Fruit fly (Drosophila melanogaster) whole organism, embryonic: ENCODE data around the gene mRpL3.

Source experiments
- Atf-2 ChIP-seq: fragments of 200-800 bp; sonication (Bioruptor generic); optimal IDR thresholded peaks from 2 replicates; lab custom pipeline; 2016; ENCODE audit warnings: missing biosample characterization, missing genetic modification characterization
- B-H2 ChIP-seq: fragments of 200-800 bp; sonication (Bioruptor generic); optimal IDR thresholded peaks from 2 replicates; lab custom pipeline; 2018; ENCODE audit warnings: missing biosample characterization, mild to moderate bottlenecking, missing genetic modification characterization
- CG10267 ChIP-seq: fragments of 200-800 bp; sonication (Bioruptor generic); optimal IDR thresholded peaks from 2 replicates; lab custom pipeline; 2018; ENCODE audit warnings: missing biosample characterization, mild to moderate bottlenecking, missing genetic modification characterization, moderate library complexity
- CG10274 ChIP-seq: fragments of 200-800 bp; sonication (Bioruptor generic); optimal IDR thresholded peaks from 3 replicates; lab custom pipeline; 2017; ENCODE audit warnings: missing biosample characterization, mild to moderate bottlenecking, missing genetic modification characterization
- CG10543 ChIP-seq: fragments of 200-800 bp; sonication (Bioruptor generic); optimal IDR thresholded peaks from 3 replicates; lab custom pipeline; 2017; ENCODE audit warnings: missing biosample characterization, mild to moderate bottlenecking, missing genetic modification characterization, moderate library complexity
- CG11695 ChIP-seq: fragments of 200-800 bp; sonication (Bioruptor generic); IDR thresholded peaks from 3 replicates; pipeline ENCODE4 v1.3.6; 2022; ENCODE audit warnings: missing biosample characterization, missing genetic modification characterization
- CG12299 ChIP-seq: fragments of 200-800 bp; sonication (Bioruptor generic); optimal IDR thresholded peaks from 2 replicates; lab custom pipeline; 2018; ENCODE audit warnings: missing biosample characterization, mild to moderate bottlenecking, missing genetic modification characterization
- CG1233 ChIP-seq: fragments of 200-800 bp; sonication (Bioruptor generic); optimal IDR thresholded peaks from 4 replicates; lab custom pipeline; 2018; ENCODE audit warnings: missing biosample characterization, mild to moderate bottlenecking, missing genetic modification characterization
- CG12659 ChIP-seq: fragments of 200-800 bp; sonication (Bioruptor generic); optimal IDR thresholded peaks from 3 replicates; lab custom pipeline; 2017; ENCODE audit warnings: mild to moderate bottlenecking, missing biosample characterization, missing genetic modification reagents, missing genetic modification characterization
- CG12769 ChIP-seq: fragments of 200-800 bp; sonication (Bioruptor generic); optimal IDR thresholded peaks from 2 replicates; lab custom pipeline; 2019; ENCODE audit warnings: missing biosample characterization, mild to moderate bottlenecking, missing genetic modification characterization, moderate library complexity
- CG12942 ChIP-seq: fragments of 200-800 bp; sonication (Bioruptor generic); optimal IDR thresholded peaks from 3 replicates; lab custom pipeline; 2016; ENCODE audit warnings: missing biosample characterization, missing genetic modification characterization
- CG14014 ChIP-seq: fragments of 200-800 bp; sonication (Bioruptor generic); IDR thresholded peaks from 2 replicates; pipeline ENCODE4 v1.3.6; 2022; ENCODE audit warnings: missing biosample characterization, missing genetic modification characterization
- CG14667 ChIP-seq: fragments of 200-800 bp; sonication (Bioruptor generic); IDR thresholded peaks from 2 replicates; pipeline ENCODE4 v1.3.6; 2022; ENCODE audit warnings: missing biosample characterization, missing genetic modification characterization
- CG17186 ChIP-seq: fragments of 200-800 bp; sonication (Bioruptor generic); optimal IDR thresholded peaks from 3 replicates; lab custom pipeline; 2017; ENCODE audit warnings: missing biosample characterization, missing genetic modification reagents, missing genetic modification characterization
- CG32767 ChIP-seq: fragments of 200-800 bp; sonication (Bioruptor generic); IDR thresholded peaks from 2 replicates; pipeline ENCODE4 v1.3.6; 2022; ENCODE audit warnings: missing biosample characterization, missing genetic modification characterization
- CG34376 ChIP-seq: fragments of 200-800 bp; sonication (Bioruptor generic); optimal IDR thresholded peaks from 2 replicates; lab custom pipeline; 2018; ENCODE audit warnings: missing biosample characterization, mild to moderate bottlenecking, missing genetic modification characterization
- CG3995 ChIP-seq: fragments of 200-800 bp; sonication (Bioruptor generic); optimal IDR thresholded peaks from 3 replicates; lab custom pipeline; 2016; ENCODE audit warnings: missing biosample characterization, missing genetic modification characterization
- CG4328 ChIP-seq: fragments of 200-800 bp; sonication (Bioruptor generic); optimal IDR thresholded peaks from 3 replicates; lab custom pipeline; 2017; ENCODE audit warnings: missing biosample characterization, missing genetic modification reagents, missing genetic modification characterization
- CG43689 ChIP-seq: fragments of 200-800 bp; sonication (Bioruptor generic); IDR thresholded peaks from 2 replicates; pipeline ENCODE4 v1.3.6; 2022; ENCODE audit warnings: missing biosample characterization, missing genetic modification characterization
- CG4617 ChIP-seq: fragments of 200-800 bp; sonication (Bioruptor generic); optimal IDR thresholded peaks from 3 replicates; lab custom pipeline; 2016; ENCODE audit warnings: missing biosample characterization, missing genetic modification characterization, borderline replicate concordance
- CG4730 ChIP-seq: fragments of 200-800 bp; sonication (Bioruptor generic); IDR thresholded peaks from 2 replicates; pipeline ENCODE4 v1.3.6; 2022; ENCODE audit warnings: missing biosample characterization, missing genetic modification characterization
- CG6813 ChIP-seq: fragments of 200-800 bp; sonication (Bioruptor generic); optimal IDR thresholded peaks from 2 replicates; lab custom pipeline; 2017; ENCODE audit warnings: missing biosample characterization, missing genetic modification characterization, mild to moderate bottlenecking, moderate library complexity, missing genetic modification reagents
- CG7987 ChIP-seq: fragments of 200-800 bp; sonication (Bioruptor generic); optimal IDR thresholded peaks from 2 replicates; lab custom pipeline; 2018; ENCODE audit warnings: missing biosample characterization, mild to moderate bottlenecking, missing genetic modification characterization, moderate library complexity
- D ChIP-seq, 2 experiments: fragments of 200-800 bp in 1 of 2; fragments of >200 bp in 1 of 2; sonication (Bioruptor generic) in 1 of 2; optimal IDR thresholded peaks; 2 replicates in 1 of 2; 3 replicates in 1 of 2; lab custom pipeline; 2017; ENCODE audit warnings: mild to moderate bottlenecking in 1 of 2, missing biosample characterization in 1 of 2, missing genetic modification characterization in 1 of 2, missing genetic modification reagents in 1 of 2
- Doc2 ChIP-seq: fragments of 200-800 bp; sonication (Bioruptor generic); IDR thresholded peaks from 2 replicates; pipeline ENCODE4 v1.3.6; 2022; ENCODE audit warnings: missing biosample characterization, missing genetic modification characterization
- Doc3 ChIP-seq: fragments of 200-800 bp; sonication (Bioruptor generic); IDR thresholded peaks from 3 replicates; pipeline ENCODE4 v1.3.6; 2022; ENCODE audit warnings: missing biosample characterization, missing genetic modification characterization; ENCODE audit not compliant: partially characterized antibody
- Dp ChIP-seq: fragments of 200-800 bp; sonication (Bioruptor generic); optimal IDR thresholded peaks from 2 replicates; lab custom pipeline; 2018; ENCODE audit warnings: missing biosample characterization, mild to moderate bottlenecking, missing genetic modification characterization, moderate library complexity
- Drgx ChIP-seq: fragments of 200-800 bp; sonication (Bioruptor generic); IDR thresholded peaks from 2 replicates; pipeline ENCODE4 v1.3.6; 2022; ENCODE audit warnings: missing biosample characterization, missing genetic modification characterization
- ERR ChIP-seq: fragments of 200-800 bp; sonication (Bioruptor generic); optimal IDR thresholded peaks from 2 replicates; lab custom pipeline; 2016; ENCODE audit warnings: missing biosample characterization, missing genetic modification characterization
- Fer3 ChIP-seq: fragments of 200-800 bp; sonication (Bioruptor generic); optimal IDR thresholded peaks from 2 replicates; lab custom pipeline; 2018; ENCODE audit warnings: missing biosample characterization, mild to moderate bottlenecking, missing genetic modification characterization, moderate library complexity
- HHEX ChIP-seq: fragments of 200-800 bp; sonication (Bioruptor generic); optimal IDR thresholded peaks from 3 replicates; lab custom pipeline; 2017; ENCODE audit warnings: missing biosample characterization, mild to moderate bottlenecking, missing genetic modification characterization, missing genetic modification reagents
- HLH54F ChIP-seq: fragments of 200-800 bp; sonication (Bioruptor generic); optimal IDR thresholded peaks from 3 replicates; lab custom pipeline; 2016; ENCODE audit warnings: missing biosample characterization, missing genetic modification characterization
- Hey ChIP-seq: fragments of 200-800 bp; sonication (Bioruptor generic); optimal IDR thresholded peaks from 3 replicates; lab custom pipeline; 2018; ENCODE audit warnings: missing biosample characterization, mild to moderate bottlenecking, missing genetic modification characterization
- Mad ChIP-seq: fragments of 200-800 bp; sonication (Bioruptor generic); optimal IDR thresholded peaks from 2 replicates; lab custom pipeline; 2016; ENCODE audit warnings: missing biosample characterization, missing genetic modification characterization
- Rx ChIP-seq: fragments of 200-800 bp; sonication (Bioruptor generic); IDR thresholded peaks from 2 replicates; pipeline ENCODE4 v1.3.6; 2022; ENCODE audit warnings: missing biosample characterization, missing genetic modification characterization
- ac ChIP-seq: fragments of 200-800 bp; sonication (Bioruptor generic); optimal IDR thresholded peaks from 3 replicates; lab custom pipeline; 2017; ENCODE audit warnings: missing biosample characterization, mild to moderate bottlenecking, missing genetic modification characterization
- chn ChIP-seq: fragments of 200-800 bp; sonication (Bioruptor generic); optimal IDR thresholded peaks from 2 replicates; lab custom pipeline; 2016; ENCODE audit warnings: missing biosample characterization, missing genetic modification characterization
- ems ChIP-seq: fragments of 200-800 bp; sonication (Bioruptor generic); optimal IDR thresholded peaks from 3 replicates; lab custom pipeline; 2016; ENCODE audit warnings: missing biosample characterization, missing genetic modification characterization
- gfzf ChIP-seq: fragments of 200-800 bp; sonication (Bioruptor generic); optimal IDR thresholded peaks from 2 replicates; lab custom pipeline; 2016; ENCODE audit warnings: missing biosample characterization, mild to moderate bottlenecking, missing genetic modification characterization, moderate library complexity
- gro ChIP-seq: fragments of 200-800 bp; sonication (Bioruptor generic); optimal IDR thresholded peaks from 2 replicates; lab custom pipeline; 2016; ENCODE audit warnings: missing biosample characterization, missing genetic modification characterization
- her ChIP-seq: fragments of 200-800 bp; sonication (Bioruptor generic); optimal IDR thresholded peaks from 2 replicates; lab custom pipeline; 2016; ENCODE audit warnings: missing biosample characterization, missing genetic modification characterization
- insv ChIP-seq, 2 experiments: fragments of 200-800 bp; sonication (Bioruptor generic); optimal IDR thresholded peaks; 3 replicates each; lab custom pipeline; 2016 to 2018; ENCODE audit warnings: missing biosample characterization in 2 of 2, missing genetic modification characterization in 2 of 2
- mirr ChIP-seq: fragments of 200-800 bp; sonication (Bioruptor generic); optimal IDR thresholded peaks from 3 replicates; lab custom pipeline; 2018; ENCODE audit warnings: missing biosample characterization, mild to moderate bottlenecking, missing genetic modification characterization
- pb ChIP-seq: fragments of 200-800 bp; sonication (Bioruptor generic); optimal IDR thresholded peaks from 3 replicates; lab custom pipeline; 2016; ENCODE audit warnings: missing biosample characterization, missing genetic modification characterization
- pho ChIP-seq: fragments of 200-800 bp; sonication (Bioruptor generic); optimal IDR thresholded peaks from 2 replicates; lab custom pipeline; 2016; ENCODE audit warnings: missing biosample characterization, missing genetic modification characterization
- salm ChIP-seq: fragments of 200-800 bp; sonication (Bioruptor generic); optimal IDR thresholded peaks from 2 replicates; lab custom pipeline; 2018; ENCODE audit warnings: missing biosample characterization, mild to moderate bottlenecking, missing genetic modification characterization
- so ChIP-seq: fragments of 200-800 bp; sonication (Bioruptor generic); IDR thresholded peaks from 3 replicates; pipeline ENCODE4 v1.3.6; 2022; ENCODE audit warnings: missing biosample characterization, missing genetic modification characterization
- toy ChIP-seq: fragments of 200-800 bp; sonication (Bioruptor generic); IDR thresholded peaks from 2 replicates; pipeline ENCODE4 v1.3.6; 2022; ENCODE audit warnings: missing biosample characterization, missing genetic modification characterization
- zfh2 ChIP-seq: fragments of 200-800 bp; sonication (Bioruptor generic); optimal IDR thresholded peaks from 2 replicates; lab custom pipeline; 2016; ENCODE audit warnings: missing biosample characterization, missing genetic modification characterization

The mRpL3 gene

DNA sequence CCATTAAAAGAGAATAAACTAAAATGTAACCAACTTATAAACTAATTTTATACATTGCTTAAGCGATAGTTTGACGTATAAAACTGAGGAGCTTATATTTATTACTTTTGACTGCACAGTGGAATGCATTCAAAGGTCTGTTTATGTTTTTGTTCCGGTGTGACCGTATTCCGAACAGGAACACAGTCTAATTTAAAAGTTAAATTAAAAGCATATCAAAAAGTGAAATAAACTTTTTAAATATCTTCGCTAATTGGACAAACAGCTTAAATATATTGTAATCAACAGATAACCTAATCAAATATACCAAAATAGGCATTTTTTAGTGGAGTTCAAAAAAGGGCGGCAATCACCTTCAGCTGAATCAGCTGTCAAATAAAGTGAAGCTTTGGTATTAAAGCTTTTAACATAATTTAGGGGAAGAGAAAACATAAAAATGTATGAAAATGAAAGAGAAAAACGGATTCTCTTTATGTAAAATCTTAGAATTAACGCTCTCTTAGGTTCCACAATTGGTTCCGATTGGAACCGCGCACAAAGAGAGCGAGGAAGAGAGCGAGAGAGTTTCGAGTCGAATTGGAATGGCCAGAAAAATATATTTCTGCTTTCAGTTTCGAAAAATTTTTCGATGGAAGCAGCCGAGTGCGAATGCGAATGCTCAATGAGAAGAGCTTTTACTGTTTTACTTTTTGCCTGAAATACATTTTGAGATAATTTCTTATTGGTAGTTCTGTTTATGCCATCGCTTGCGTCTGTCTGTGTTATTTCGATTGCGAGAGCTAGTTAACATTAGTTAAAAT is 42.9 kb downstream of the mRpL3 start, which contains the start of the genes PGRP-LE and sd (continued):
- TF ChIP-seq Hey = no peak
- TF ChIP-seq Atf-2 (GFP tag; lab: Kevin White, UChicago) = no peak
- TF ChIP-seq mirr (GFP tag; lab: Kevin White, UChicago) = no peak
- TF ChIP-seq HHEX (GFP tag; lab: Kevin White, UChicago) = no peak
- TF ChIP-seq CG4328 (GFP tag; lab: Kevin White, UChicago) = no peak
- TF ChIP-seq her (GFP tag; lab: Kevin White, UChicago) = no peak
- no peak for TF ChIP-seq CG43689 (GFP tag; lab: Robert Waterston, UW)
- TF ChIP-seq CG6813 (GFP tag; lab: Kevin White, UChicago) = no peak
- no peak for TF ChIP-seq CG10274
- TF ChIP-seq CG12659 (GFP tag; lab: Kevin White, UChicago) = no peak
- TF ChIP-seq Doc2 (GFP tag; lab: Robert Waterston, UW) = no peak
- no peak for TF ChIP-seq CG12299
- no peak for TF ChIP-seq HLH54F (GFP tag; lab: Kevin White, UChicago)
- no peak for TF ChIP-seq CG4617 (GFP tag; lab: Kevin White, UChicago)
- no peak for TF ChIP-seq pb (GFP tag; lab: Kevin White, UChicago)
- no peak for TF ChIP-seq CG14014
- TF ChIP-seq ERR = no peak
- peak; percentile 43 for TF ChIP-seq gfzf
- no peak for TF ChIP-seq CG17186 (GFP tag; lab: Kevin White, UChicago)
- TF ChIP-seq pho = no peak
- TF ChIP-seq CG3995 (GFP tag; lab: Kevin White, UChicago) = no peak
- no peak for TF ChIP-seq so
- TF ChIP-seq Fer3 (tag; lab: Kevin White, UChicago) = no peak
- no peak for TF ChIP-seq CG10543 (GFP tag; lab: Kevin White, UChicago)
- TF ChIP-seq ems (GFP tag; lab: Kevin White, UChicago) = no peak
- TF ChIP-seq chn (GFP tag; lab: Kevin White, UChicago) = no peak
- no peak for TF ChIP-seq CG14667 (GFP tag; lab: Robert Waterston, UW)
- TF ChIP-seq CG32767 (GFP tag; lab: Robert Waterston, UW) = no peak
- peak; percentile 48 to 92 for TF ChIP-seq insv (GFP tag; optimal IDR thresholded peaks at IDR 0.05; lab: Kevin White, UChicago)
- no peak for TF ChIP-seq CG11695 (GFP tag; lab: Robert Waterston, UW)
- TF ChIP-seq CG7987 (GFP tag; lab: Kevin White, UChicago) = no peak
- no peak for TF ChIP-seq CG12769 (tag; lab: Kevin White, UChicago)
- peak; percentile 44 for TF ChIP-seq CG34376
- TF ChIP-seq toy (GFP tag; lab: Robert Waterston, UW) = no peak
- no peak for TF ChIP-seq CG12942
- TF ChIP-seq gro (GFP tag; lab: Kevin White, UChicago) = no peak
- no peak for TF ChIP-seq CG10267
- no peak for TF ChIP-seq Rx (GFP tag; lab: Robert Waterston, UW)
- no peak for TF ChIP-seq ac (GFP tag; lab: Kevin White, UChicago)
- TF ChIP-seq Dp (GFP tag; lab: Kevin White, UChicago) = peak; percentile 76
- no peak for TF ChIP-seq B-H2 (GFP tag; lab: Kevin White, UChicago)
- TF ChIP-seq salm (tag; lab: Kevin White, UChicago) = no peak
- no peak for TF ChIP-seq Drgx (GFP tag; lab: Robert Waterston, UW)
- TF ChIP-seq CG1233 (GFP tag; lab: Kevin White, UChicago) = no peak
- TF ChIP-seq zfh2 (GFP tag; lab: Kevin White, UChicago) = no peak
- TF ChIP-seq D (optimal IDR thresholded peaks at IDR 0.05; lab: Kevin White, UChicago) = no peak
- no peak for TF ChIP-seq D (GFP tag; optimal IDR thresholded peaks at IDR 0.05; lab: Kevin White, UChicago)
- no peak for TF ChIP-seq CG4730 (GFP tag; lab: Robert Waterston, UW)
- TF ChIP-seq Mad (GFP tag; lab: Kevin White, UChicago) = no peak
- TF ChIP-seq Doc3 = 0 out of 3 replicates have a peak, but pooled peaks have one; percentile 11
